Worm (Caenorhabditis elegans) whole organism, L1 larva: ENCODE results near the gene ZK892.3.
A peak's percentile ranks its signal among the peaks of the same experiment; 100 is the strongest.

Experiments used
- C34B4.2 ChIP-seq: sonication (generic microtip); optimal IDR thresholded peaks from 2 replicates; lab custom pipeline; 2017; ENCODE audit warnings: mild to moderate bottlenecking, missing genetic modification characterization, missing compliant biosample characterization
- Y116A8C.19 ChIP-seq: sonication (generic microtip); optimal IDR thresholded peaks from 2 replicates; lab custom pipeline; 2016; ENCODE audit warnings: missing compliant biosample characterization, missing genetic modification characterization, borderline replicate concordance
- alr-1 ChIP-seq: fragments of 200-800 bp; sonication (Bioruptor generic); optimal IDR thresholded peaks from 2 replicates; lab custom pipeline; 2018; ENCODE audit warnings: borderline replicate concordance, mild to moderate bottlenecking, missing genetic modification characterization, missing compliant biosample characterization
- aly-2 ChIP-seq: fragments of 150-350 bp; optimal IDR thresholded peaks from 2 replicates; lab custom pipeline; 2014; ENCODE audit warnings: missing biosample characterization, missing genetic modification characterization
- blmp-1 ChIP-seq: fragments of 150-350 bp; optimal IDR thresholded peaks from 2 replicates; lab custom pipeline; 2014; ENCODE audit warnings: missing biosample characterization, missing genetic modification characterization
- ceh-82 ChIP-seq, 3 experiments: fragments of 150-350 bp in 1 of 3; sonication (generic microtip) in 2 of 3; optimal IDR thresholded peaks; 2 replicates each; lab custom pipeline; 2014 to 2017; ENCODE audit warnings: missing biosample characterization in 3 of 3, missing genetic modification characterization in 3 of 3
- ceh-88 ChIP-seq: fragments of 200-800 bp; sonication (Bioruptor generic); IDR thresholded peaks from 2 replicates; pipeline ENCODE4 v1.3.6; 2022; ENCODE audit warnings: missing genetic modification characterization, missing compliant biosample characterization
- ces-1 ChIP-seq: fragments of 150-350 bp; optimal IDR thresholded peaks from 2 replicates; lab custom pipeline; 2014; ENCODE audit warnings: missing biosample characterization, missing genetic modification reagents, missing genetic modification characterization
- dsc-1 ChIP-seq: sonication (generic microtip); optimal IDR thresholded peaks from 2 replicates; lab custom pipeline; 2016; ENCODE audit warnings: mild to moderate bottlenecking, missing genetic modification characterization, missing compliant biosample characterization
- efl-1 ChIP-seq, 4 experiments: fragments of 150-350 bp; optimal IDR thresholded peaks in 3 of 4; peaks in 1 of 4; 1 replicate in 1 of 4; 2 replicates in 3 of 4; lab custom pipeline; 2014; ENCODE audit warnings: missing biosample characterization in 2 of 4, missing genetic modification characterization in 2 of 4, missing genetic modification reagents in 2 of 4
- egl-27 ChIP-seq, 2 experiments: fragments of 150-350 bp in 1 of 2; sonication (generic microtip); optimal IDR thresholded peaks; 3 replicates each; lab custom pipeline; 2017 to 2018; ENCODE audit warnings: missing biosample characterization in 2 of 2, missing genetic modification characterization in 2 of 2, missing genetic modification reagents in 2 of 2
- elt-3 ChIP-seq, 6 experiments: fragments of 150-350 bp in 1 of 6; sonication (generic microtip); optimal IDR thresholded peaks; 2 replicates each; lab custom pipeline; 2017 to 2018; ENCODE audit warnings: missing biosample characterization in 6 of 6, missing genetic modification characterization in 6 of 6, inconsistent platforms in 1 of 6
- ets-5 ChIP-seq: fragments of 200-800 bp; sonication (Bioruptor generic); IDR thresholded peaks from 2 replicates; pipeline ENCODE4 v1.3.6; 2022; ENCODE audit warnings: missing genetic modification characterization, missing compliant biosample characterization
- fkh-10 ChIP-seq: sonication (generic microtip); optimal IDR thresholded peaks from 2 replicates; lab custom pipeline; 2017; ENCODE audit warnings: missing biosample characterization, missing genetic modification reagents, missing genetic modification characterization
- fkh-4 ChIP-seq: sonication (generic microtip); optimal IDR thresholded peaks from 2 replicates; lab custom pipeline; 2016; ENCODE audit warnings: missing compliant biosample characterization, missing genetic modification characterization, borderline replicate concordance
- fkh-8 ChIP-seq: sonication (generic microtip); optimal IDR thresholded peaks from 2 replicates; lab custom pipeline; 2016; ENCODE audit warnings: mild to moderate bottlenecking, missing genetic modification characterization, missing compliant biosample characterization
- grh-1 ChIP-seq: fragments of 200-800 bp; sonication (Bioruptor generic); IDR thresholded peaks from 2 replicates; pipeline ENCODE4 v1.3.6; 2022; ENCODE audit warnings: missing genetic modification reagents, missing genetic modification characterization, missing compliant biosample characterization
- hlh-4 ChIP-seq: sonication (generic microtip); optimal IDR thresholded peaks from 2 replicates; lab custom pipeline; 2016; ENCODE audit warnings: mild to moderate bottlenecking, missing genetic modification characterization, missing compliant biosample characterization
- irx-1 ChIP-seq: sonication (generic microtip); optimal IDR thresholded peaks from 2 replicates; lab custom pipeline; 2016; ENCODE audit warnings: missing genetic modification characterization, missing compliant biosample characterization
- lin-13 ChIP-seq: fragments of 150-350 bp; optimal IDR thresholded peaks from 2 replicates; lab custom pipeline; 2014; ENCODE audit warnings: missing biosample characterization, missing genetic modification reagents, missing genetic modification characterization
- lin-14 ChIP-seq: fragments of 200-800 bp; sonication (Bioruptor generic); optimal IDR thresholded peaks from 2 replicates; lab custom pipeline; 2018; ENCODE audit warnings: mild to moderate bottlenecking, missing genetic modification characterization, moderate library complexity, missing compliant biosample characterization
- lin-15B ChIP-seq: fragments of 150-350 bp; sonication (generic microtip); optimal IDR thresholded peaks from 3 replicates; lab custom pipeline; 2014; ENCODE audit warnings: missing biosample characterization, missing genetic modification characterization
- lin-35 ChIP-seq, 2 experiments: fragments of 150-350 bp; optimal IDR thresholded peaks; 2 replicates each; lab custom pipeline; 2014; ENCODE audit warnings: missing biosample characterization in 2 of 2, missing genetic modification characterization in 2 of 2, missing genetic modification reagents in 2 of 2
- lsy-2 ChIP-seq, 2 experiments: fragments of 150-350 bp; optimal IDR thresholded peaks; 2 replicates each; lab custom pipeline; 2014; ENCODE audit warnings: missing biosample characterization in 2 of 2, missing genetic modification characterization in 2 of 2
- mab-9 ChIP-seq: fragments of 200-800 bp; sonication (Bioruptor generic); IDR thresholded peaks from 2 replicates; pipeline ENCODE4 v1.3.6; 2022; ENCODE audit warnings: missing genetic modification reagents, missing genetic modification characterization, missing compliant biosample characterization
- mdl-1 ChIP-seq, 2 experiments: fragments of 150-350 bp; optimal IDR thresholded peaks; 2 replicates each; lab custom pipeline; 2014 to 2017; ENCODE audit warnings: missing biosample characterization in 2 of 2, missing genetic modification characterization in 2 of 2, inconsistent platforms in 1 of 2
- mep-1 ChIP-seq: fragments of 150-350 bp; optimal IDR thresholded peaks from 2 replicates; lab custom pipeline; 2014; ENCODE audit warnings: missing biosample characterization, missing genetic modification characterization
- nhr-19 ChIP-seq: fragments of 200-800 bp; sonication (Bioruptor generic); conservative IDR thresholded peaks from 2 replicates; pipeline ENCODE4 v1.3.6; 2022; ENCODE audit warnings: missing genetic modification characterization, missing compliant biosample characterization
- nhr-20 ChIP-seq: sonication (generic microtip); optimal IDR thresholded peaks from 2 replicates; lab custom pipeline; 2016; ENCODE audit warnings: mild to moderate bottlenecking, missing genetic modification characterization, missing compliant biosample characterization
- nhr-47 ChIP-seq: sonication (generic microtip); optimal IDR thresholded peaks from 2 replicates; lab custom pipeline; 2016; ENCODE audit warnings: mild to moderate bottlenecking, missing genetic modification characterization, moderate library complexity, missing compliant biosample characterization
- nhr-71 ChIP-seq: sonication (generic microtip); optimal IDR thresholded peaks from 2 replicates; lab custom pipeline; 2016; ENCODE audit warnings: mild to moderate bottlenecking, missing genetic modification characterization, moderate library complexity, missing compliant biosample characterization
- nhr-85 ChIP-seq: sonication (generic microtip); peaks from one replicate; lab custom pipeline; 2016; ENCODE audit warnings: missing genetic modification characterization, inconsistent platforms, missing compliant biosample characterization
- nhr-90 ChIP-seq: sonication (generic microtip); optimal IDR thresholded peaks from 2 replicates; lab custom pipeline; 2016; ENCODE audit warnings: mild to moderate bottlenecking, missing genetic modification characterization, missing compliant biosample characterization; ENCODE audit not compliant: poor library complexity
- pag-3 ChIP-seq: sonication (generic microtip); optimal IDR thresholded peaks from 2 replicates; lab custom pipeline; 2017; ENCODE audit warnings: missing genetic modification characterization, mild to moderate bottlenecking, missing compliant biosample characterization, antibody characterized with exemption, borderline replicate concordance; ENCODE audit not compliant: insufficient read depth
- pax-3 ChIP-seq: fragments of 200-800 bp; sonication (Bioruptor generic); optimal IDR thresholded peaks from 2 replicates; lab custom pipeline; 2018; ENCODE audit warnings: mild to moderate bottlenecking, missing genetic modification characterization, moderate library complexity, missing compliant biosample characterization
- rnt-1 ChIP-seq: sonication (generic microtip); optimal IDR thresholded peaks from 2 replicates; lab custom pipeline; 2016; ENCODE audit warnings: mild to moderate bottlenecking, missing genetic modification characterization, moderate library complexity, missing compliant biosample characterization
- skn-1 ChIP-seq: fragments of 150-350 bp; optimal IDR thresholded peaks from 2 replicates; lab custom pipeline; 2014; ENCODE audit warnings: missing biosample characterization, missing genetic modification characterization
- snu-23 ChIP-seq: sonication (generic microtip); optimal IDR thresholded peaks from 2 replicates; lab custom pipeline; 2016; ENCODE audit warnings: missing genetic modification characterization, missing compliant biosample characterization
- sox-4 ChIP-seq: sonication (generic microtip); optimal IDR thresholded peaks from 2 replicates; lab custom pipeline; 2016; ENCODE audit warnings: missing genetic modification characterization, missing compliant biosample characterization
- swsn-7 ChIP-seq: sonication (generic microtip); optimal IDR thresholded peaks from 2 replicates; lab custom pipeline; 2016; ENCODE audit warnings: missing genetic modification characterization, missing compliant biosample characterization
- tbx-2 ChIP-seq: sonication (generic microtip); optimal IDR thresholded peaks from 2 replicates; lab custom pipeline; 2016; ENCODE audit warnings: missing genetic modification characterization, missing compliant biosample characterization
- unc-30 ChIP-seq: sonication (generic microtip); optimal IDR thresholded peaks from 2 replicates; lab custom pipeline; 2017; ENCODE audit warnings: missing biosample characterization, missing genetic modification characterization
- unc-86 ChIP-seq: sonication (generic microtip); optimal IDR thresholded peaks from 2 replicates; lab custom pipeline; 2016; ENCODE audit warnings: missing genetic modification characterization, missing compliant biosample characterization
- vab-15 ChIP-seq: sonication (generic microtip); optimal IDR thresholded peaks from 2 replicates; lab custom pipeline; 2017; ENCODE audit warnings: missing genotype, mild to moderate bottlenecking, missing genetic modification characterization, missing compliant biosample characterization
- xbp-1 ChIP-seq: sonication (generic microtip); optimal IDR thresholded peaks from 2 replicates; lab custom pipeline; 2016; ENCODE audit warnings: missing genetic modification characterization, missing compliant biosample characterization

ZK892.3 gene

DNA sequence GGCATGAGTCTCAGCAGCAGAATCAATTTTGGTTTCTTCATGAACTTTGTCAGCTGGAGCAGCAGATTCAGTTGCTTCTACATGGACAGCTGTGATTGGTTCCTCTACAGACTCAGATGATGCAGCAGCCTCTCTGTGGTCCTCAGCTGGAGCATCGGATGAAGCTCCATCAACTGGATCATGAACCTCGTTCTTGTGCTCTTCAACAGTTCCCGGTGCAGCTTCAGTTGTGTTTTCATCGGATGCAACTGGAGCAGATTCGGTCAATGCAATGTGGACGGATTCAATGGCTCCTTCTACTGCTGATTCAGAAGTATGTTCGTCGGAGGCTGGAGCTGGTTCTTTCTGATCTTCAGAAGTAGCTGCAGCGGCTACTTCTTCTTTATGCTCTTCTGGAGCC is 12.7 kb downstream of the ZK892.3 start:
- TF ChIP-seq efl-1 (optimal IDR thresholded peaks at IDR 0.05; lab: Kevin White, UChicago) (no peak), efl-1 (GFP tag; optimal IDR thresholded peaks at IDR 0.05 in 1 of 2; lab: Kevin White, UChicago) (peak in 1 of 2 experiments; percentile 92), nhr-71 (no peak)

DNA sequence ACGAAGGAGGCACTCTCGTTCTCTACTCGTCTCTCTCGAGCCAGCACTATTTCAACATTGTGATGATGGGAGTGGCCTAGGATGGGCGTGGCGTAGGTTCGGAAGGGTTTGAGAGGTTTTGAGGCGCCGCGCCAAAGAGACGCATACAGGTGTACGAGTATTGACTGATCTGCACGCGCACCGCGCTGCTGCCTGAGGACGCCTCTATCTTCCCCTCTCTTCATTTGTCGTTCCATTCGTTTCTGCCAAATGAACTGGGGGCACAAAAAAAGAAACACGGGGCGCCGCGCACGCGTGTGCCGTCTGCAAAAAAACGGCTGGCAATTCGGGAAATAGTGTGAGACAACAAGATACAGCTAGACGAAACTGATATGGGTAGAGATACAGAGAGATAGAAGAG is 14.4 kb downstream of the ZK892.3 start, which contains the start of gene lec-2:
lec-2 (minus strand) TSS at position 171 of the 400 bp plus-strand sequence.
- peak; percentile 74 for TF ChIP-seq lin-14 (GFP tag; lab: Kevin White, UChicago)
- peak in 1 of 3 experiments; percentile 3 for TF ChIP-seq ceh-82 (tag; optimal IDR thresholded peaks at IDR 0.05; lab: Kevin White, UChicago)
- TF ChIP-seq tbx-2 (tag; lab: Kevin White, UChicago) = peak; percentile 28
- no peak for TF ChIP-seq fkh-10
- peak in 1 of 2 experiments; percentile 8 for TF ChIP-seq lin-35 (GFP tag; optimal IDR thresholded peaks at IDR 0.05; lab: Kevin White, UChicago)
- no peak for TF ChIP-seq Y116A8C.19 (tag; lab: Kevin White, UChicago)
- peak; percentile 83 for TF ChIP-seq fkh-8 (tag; lab: Kevin White, UChicago)
- peak; percentile 45 for TF ChIP-seq nhr-71
- TF ChIP-seq swsn-7 (tag; lab: Kevin White, UChicago) = peak; percentile 28
- TF ChIP-seq nhr-90 = no peak
- peak; percentile 22 for TF ChIP-seq nhr-47 (tag; lab: Kevin White, UChicago)
- no peak for TF ChIP-seq mep-1 (tag; lab: Kevin White, UChicago)
- no peak for TF ChIP-seq lin-13 (GFP tag; lab: Kevin White, UChicago)
- TF ChIP-seq lsy-2 (tag; optimal IDR thresholded peaks at IDR 0.05; lab: Kevin White, UChicago) = peak in 1 of 2 experiments; percentile 19
- no peak for TF ChIP-seq grh-1
- peak in 1 of 6 experiments; percentile 18 for TF ChIP-seq elt-3 (tag; optimal IDR thresholded peaks at IDR 0.05; lab: Kevin White, UChicago)
- TF ChIP-seq lin-15B (tag; lab: Kevin White, UChicago) = no peak
- peak; percentile 44 for TF ChIP-seq nhr-20 (tag; lab: Kevin White, UChicago)
- TF ChIP-seq nhr-19 (GFP tag; lab: Robert Waterston, UW) = peak; percentile 7
- no peak for TF ChIP-seq ets-5 (GFP tag; lab: Robert Waterston, UW)
- peak; percentile 74 for TF ChIP-seq pag-3 (tag; lab: Kevin White, UChicago)
- TF ChIP-seq nhr-85 (tag; lab: Kevin White, UChicago) = no peak
- peak in 1 of 2 experiments; percentile 45 for TF ChIP-seq mdl-1 (tag; optimal IDR thresholded peaks at IDR 0.05; lab: Kevin White, UChicago)
- no peak for TF ChIP-seq ceh-88 (GFP tag; lab: Robert Waterston, UW)
- TF ChIP-seq pax-3 (tag; lab: Kevin White, UChicago) = peak; percentile 11
- TF ChIP-seq efl-1 (optimal IDR thresholded peaks at IDR 0.05; lab: Kevin White, UChicago) = no peak
- TF ChIP-seq efl-1 (GFP tag; optimal IDR thresholded peaks at IDR 0.05 in 1 of 2; lab: Kevin White, UChicago) = peak in 1 of 2 experiments; percentile 84
- TF ChIP-seq C34B4.2 (tag; lab: Kevin White, UChicago) = no peak
- TF ChIP-seq irx-1 = no peak

DNA sequence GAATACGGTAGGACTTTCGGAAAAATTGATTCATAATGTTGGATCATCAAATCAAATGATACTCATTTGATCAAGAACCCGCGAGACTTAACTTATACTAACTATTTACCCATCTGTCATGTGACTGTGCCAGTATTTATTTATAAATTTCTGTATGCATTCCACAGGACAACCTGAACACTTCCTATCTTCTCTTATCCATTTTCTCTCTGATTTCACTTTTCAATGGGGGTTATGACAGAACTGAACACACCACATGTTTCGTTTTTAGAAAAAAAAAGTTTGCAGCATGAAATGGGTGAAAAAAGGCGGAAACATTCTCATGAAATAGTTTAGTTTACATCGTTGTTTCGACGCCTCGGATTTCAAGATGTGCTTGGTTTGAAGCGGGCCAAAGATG is 15.9 kb downstream of the ZK892.3 start:
- TF ChIP-seq unc-30 (tag; lab: Kevin White, UChicago) (no peak), aly-2 (tag; lab: Kevin White, UChicago) (no peak), rnt-1 (no peak), nhr-85 (tag; lab: Kevin White, UChicago) (no peak), snu-23 (GFP tag; lab: Kevin White, UChicago) (no peak), mab-9 (GFP tag; lab: Robert Waterston, UW) (no peak), ets-5 (GFP tag; lab: Robert Waterston, UW) (no peak), unc-86 (tag; lab: Kevin White, UChicago) (no peak), fkh-4 (tag; lab: Kevin White, UChicago) (no peak), xbp-1 (no peak), lin-35 (GFP tag; optimal IDR thresholded peaks at IDR 0.05; lab: Kevin White, UChicago) (peak in 1 of 2 experiments; percentile 39), hlh-4 (no peak), egl-27 (tag; optimal IDR thresholded peaks at IDR 0.05; lab: Kevin White, UChicago) (no peak), alr-1 (tag; lab: Kevin White, UChicago) (no peak), dsc-1 (tag; lab: Kevin White, UChicago) (peak; percentile 13), lin-13 (GFP tag; lab: Kevin White, UChicago) (no peak), ces-1 (no peak), vab-15 (tag; lab: Kevin White, UChicago) (no peak), tbx-2 (tag; lab: Kevin White, UChicago) (no peak), sox-4 (tag; lab: Kevin White, UChicago) (no peak), skn-1 (no peak), blmp-1 (peak; percentile 59)
